Worm (Caenorhabditis elegans): ENCODE data around the gene scl-6.

ce11 chrIV:13110876-13111275, 42.3 kb downstream of the scl-6 start:
- TF ChIP-seq B0310.2 (tag; optimal IDR thresholded peaks at IDR 0.05): no peak
- no peak for TF ChIP-seq sea-1 (GFP tag; conservative IDR thresholded peaks at IDR 0.05)
- no peak for TF ChIP-seq tbx-11 (GFP tag; IDR thresholded peaks at IDR 0.05)
- no peak for TF ChIP-seq pes-1 (GFP tag; IDR thresholded peaks at IDR 0.05)
- no peak for TF ChIP-seq hnd-1 (tag; optimal IDR thresholded peaks at IDR 0.05)
- no peak for TF ChIP-seq scrt-1 (GFP tag; IDR thresholded peaks at IDR 0.05)
- TF ChIP-seq ama-1 (optimal IDR thresholded peaks at IDR 0.05): no peak
- TF ChIP-seq ceh-13 (GFP tag; optimal IDR thresholded peaks at IDR 0.05): no peak
